Fruit fly (Drosophila melanogaster): ENCODE results near the gene CG12155.

Gene CG12155

DNA sequence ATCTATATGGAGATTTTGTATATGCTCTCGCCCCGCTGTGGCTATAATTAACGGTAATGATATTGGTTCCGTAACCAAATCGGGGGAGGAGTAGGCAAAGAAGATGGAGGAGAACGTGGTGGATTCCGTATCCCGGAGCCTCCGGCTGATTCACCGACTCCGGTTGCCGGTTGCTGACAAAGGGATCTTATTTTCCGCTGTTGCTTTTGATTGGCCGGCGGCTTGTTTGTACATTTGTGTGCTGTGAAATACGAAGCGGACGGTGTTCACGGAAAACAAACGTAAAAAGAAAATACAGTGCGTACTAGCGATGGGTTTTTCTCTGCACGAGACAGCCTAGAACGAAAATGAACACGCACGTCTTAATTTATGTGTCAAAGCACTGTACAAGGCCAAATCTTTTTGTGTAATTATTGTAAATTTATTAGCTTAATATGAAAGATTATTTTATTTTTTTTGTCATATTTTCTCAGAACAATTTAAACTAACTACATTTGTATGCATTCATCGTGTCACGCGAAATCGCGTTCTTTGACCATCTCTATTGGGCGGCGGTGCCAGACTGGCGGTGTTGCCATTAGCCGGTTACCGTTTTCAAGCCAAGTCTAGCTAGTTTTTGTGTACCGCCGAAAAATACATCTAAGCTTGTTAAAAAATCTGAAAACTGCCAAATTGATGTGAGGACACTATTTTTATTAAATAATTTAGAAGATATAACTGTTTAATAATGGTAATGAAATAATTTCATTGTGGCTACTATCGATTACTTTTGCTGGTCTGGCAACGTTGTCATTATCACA, 5.8 kb downstream of the CG12155 start, which contains the start of the genes Pdp and Rab39 (continued):
- no peak for TF ChIP-seq CG4360 (GFP tag; IDR thresholded peaks at IDR 0.05)
- TF ChIP-seq onecut (GFP tag; IDR thresholded peaks at IDR 0.05) = peak; percentile 63
- TF ChIP-seq lov (optimal IDR thresholded peaks at IDR 0.05) = no peak
- TF ChIP-seq lov (GFP tag; IDR thresholded peaks at IDR 0.05) = 0 out of 3 replicates have a peak, but pooled peaks have one; percentile 48
- no peak for TF ChIP-seq her (GFP tag; optimal IDR thresholded peaks at IDR 0.05)
- peak; percentile 42; the same call in 1 of the 2 replicates for TF ChIP-seq CG17328 (GFP tag; IDR thresholded peaks at IDR 0.05)
- peak; percentile 84 for TF ChIP-seq ind (GFP tag; optimal IDR thresholded peaks at IDR 0.05)
- peak; percentile 69 for TF ChIP-seq CG8290 (GFP tag; optimal IDR thresholded peaks at IDR 0.05)
- TF ChIP-seq CG8290 (tag; optimal IDR thresholded peaks at IDR 0.05) = peak; percentile 31 to 39
- TF ChIP-seq chn (GFP tag; optimal IDR thresholded peaks at IDR 0.05) = peak; percentile 70
- TF ChIP-seq CG6689 (GFP tag; IDR thresholded peaks at IDR 0.05) = peak; percentile 82
- TF ChIP-seq tup (GFP tag; optimal IDR thresholded peaks at IDR 0.05) = peak; percentile 34
- peak; percentile 77 for TF ChIP-seq CG15269 (tag; optimal IDR thresholded peaks at IDR 0.05)
- TF ChIP-seq Bteb2 (GFP tag; optimal IDR thresholded peaks at IDR 0.05) = peak; percentile 40
- TF ChIP-seq zf30C (GFP tag; optimal IDR thresholded peaks at IDR 0.05) = no peak
- TF ChIP-seq CG13424 (tag; optimal IDR thresholded peaks at IDR 0.05) = peak; percentile 86
- TF ChIP-seq CG14710 (tag; optimal IDR thresholded peaks at IDR 0.05) = peak; percentile 79
- no peak for TF ChIP-seq otp (GFP tag; IDR thresholded peaks at IDR 0.05)
- TF ChIP-seq CG2712 (tag; optimal IDR thresholded peaks at IDR 0.05) = peak; percentile 77
- no peak for TF ChIP-seq yki (optimal IDR thresholded peaks at IDR 0.05)
- TF ChIP-seq seq (GFP tag; IDR thresholded peaks at IDR 0.05) = peak; percentile 55
- TF ChIP-seq emc (GFP tag; optimal IDR thresholded peaks at IDR 0.05) = peak; percentile 12
- peak; percentile 86 for TF ChIP-seq slbo (GFP tag; IDR thresholded peaks at IDR 0.05)
- peak; percentile 44 for TF ChIP-seq shn (GFP tag; optimal IDR thresholded peaks at IDR 0.05)
- peak; percentile 83 for TF ChIP-seq grau (tag; optimal IDR thresholded peaks at IDR 0.05)
- peak; percentile 72 for TF ChIP-seq az2 (GFP tag; optimal IDR thresholded peaks at IDR 0.05)
- TF ChIP-seq CG13123 (GFP tag; optimal IDR thresholded peaks at IDR 0.05) = peak; percentile 42
- peak; percentile 73 for TF ChIP-seq tna (GFP tag; IDR thresholded peaks at IDR 0.05; ENCODE audit: partially characterized antibody)
- TF ChIP-seq Six4 (GFP tag; optimal IDR thresholded peaks at IDR 0.05) = peak; percentile 39
- TF ChIP-seq Antp (GFP tag; optimal IDR thresholded peaks at IDR 0.05) = peak; percentile 42
- TF ChIP-seq Lhr (GFP tag; optimal IDR thresholded peaks at IDR 0.05) = peak; percentile 51
- no peak for TF ChIP-seq pb (GFP tag; optimal IDR thresholded peaks at IDR 0.05)
- TF ChIP-seq disco-r (GFP tag; optimal IDR thresholded peaks at IDR 0.05) = no peak
- peak; percentile 88 for TF ChIP-seq CG9215 (GFP tag; IDR thresholded peaks at IDR 0.05)
- peak; percentile 58 for TF ChIP-seq cas (GFP tag; IDR thresholded peaks at IDR 0.05)
- TF ChIP-seq CG9437 (GFP tag; optimal IDR thresholded peaks at IDR 0.05) = peak; percentile 89
- peak; percentile 49 for TF ChIP-seq CG8944 (GFP tag; optimal IDR thresholded peaks at IDR 0.05)
- peak; percentile 81 for TF ChIP-seq Nf-YC (tag; optimal IDR thresholded peaks at IDR 0.05)
- TF ChIP-seq Adf1 (GFP tag; IDR thresholded peaks at IDR 0.05) = peak; percentile 47
- no peak for TF ChIP-seq btn (GFP tag; optimal IDR thresholded peaks at IDR 0.05)
- TF ChIP-seq CG2202 (tag; optimal IDR thresholded peaks at IDR 0.05) = peak; percentile 15
- no peak for TF ChIP-seq ATbp (GFP tag; optimal IDR thresholded peaks at IDR 0.05)
- peak; percentile 82 for TF ChIP-seq CG4404 (GFP tag; IDR thresholded peaks at IDR 0.05)
- TF ChIP-seq zfh2 (GFP tag; optimal IDR thresholded peaks at IDR 0.05) = peak; percentile 78
- peak; percentile 54 for TF ChIP-seq CG3065 (GFP tag; optimal IDR thresholded peaks at IDR 0.05)
- no peak for TF ChIP-seq D (optimal IDR thresholded peaks at IDR 0.05)
- peak; percentile 20 for TF ChIP-seq D (GFP tag; optimal IDR thresholded peaks at IDR 0.05)
- TF ChIP-seq CG12391 (tag; optimal IDR thresholded peaks at IDR 0.05) = peak; percentile 79
- TF ChIP-seq CG6854 (GFP tag; optimal IDR thresholded peaks at IDR 0.05) = no peak
- TF ChIP-seq sna (GFP tag; IDR thresholded peaks at IDR 0.05; ENCODE audit: partially characterized antibody) = peak; percentile 94
- TF ChIP-seq CG9609 (GFP tag; optimal IDR thresholded peaks at IDR 0.05) = peak; percentile 68

All from whole organism, embryonic.